Worm (Caenorhabditis elegans): ENCODE data around the gene Y45G5AM.6.

The Y45G5AM.6 gene

DNA sequence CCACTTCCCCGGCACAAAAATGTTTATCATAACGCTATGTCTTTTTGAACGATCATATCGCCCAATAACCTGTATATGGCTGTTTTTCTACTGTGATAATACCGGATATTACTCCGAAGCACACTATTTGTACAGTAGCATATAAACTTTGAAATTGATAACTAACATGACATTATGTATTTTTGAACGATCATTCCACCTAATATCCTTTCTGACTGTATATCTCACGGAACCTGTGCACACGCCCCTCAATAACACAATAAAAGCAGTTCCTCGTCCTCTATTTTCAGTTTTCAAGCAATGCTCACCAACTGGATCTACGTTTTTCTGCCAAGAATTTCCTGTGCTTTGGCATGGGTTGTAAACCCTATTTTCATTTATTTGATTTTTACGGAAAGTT, 50.5 kb downstream of the Y45G5AM.6 start, which contains the start of gene srj-40:
TSS of gene srj-40 (plus strand) at position 301 of the 400 bp plus-strand sequence.
- no peak for TF ChIP-seq tab-1 (GFP tag; IDR thresholded peaks at IDR 0.05)
- TF ChIP-seq flt-1 (GFP tag; IDR thresholded peaks at IDR 0.05): no peak
- no peak for TF ChIP-seq ztf-29 (GFP tag; IDR thresholded peaks at IDR 0.05)
- no peak for TF ChIP-seq med-1 (GFP tag; optimal IDR thresholded peaks at IDR 0.05; ENCODE audit: insufficient read depth)
- TF ChIP-seq ztf-23 (GFP tag; IDR thresholded peaks at IDR 0.05): no peak
- TF ChIP-seq klf-2 (GFP tag; conservative IDR thresholded peaks at IDR 0.05): no peak
- no peak for TF ChIP-seq cog-1 (tag; optimal IDR thresholded peaks at IDR 0.05)
- no peak for TF ChIP-seq T22C8.4 (GFP tag; IDR thresholded peaks at IDR 0.05)
- no peak for TF ChIP-seq ref-1 (GFP tag; conservative IDR thresholded peaks at IDR 0.05)

All from whole organism, midembryonic.